Worm (Caenorhabditis elegans): ENCODE measurements around the gene hut-1.

The hut-1 gene

DNA sequence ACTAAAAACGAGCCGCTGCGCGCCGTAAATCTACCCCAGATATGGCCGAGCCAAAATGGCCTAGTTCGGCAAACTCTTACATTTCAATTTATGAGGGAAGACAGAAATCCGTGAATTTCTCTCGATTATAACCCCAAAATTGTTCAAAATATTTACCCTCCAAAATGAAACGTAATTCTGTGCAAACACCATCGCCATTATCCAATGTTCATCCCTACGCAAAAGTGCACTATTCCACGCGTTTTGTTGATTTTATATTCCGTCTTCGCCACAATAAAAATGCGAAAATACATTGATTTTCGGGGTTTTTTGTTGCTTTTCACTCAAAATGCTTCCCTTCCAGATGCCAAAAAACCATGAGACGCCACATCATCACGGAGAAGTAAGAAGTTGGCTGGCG is at the start of gene hut-1:
Gene hut-1 (plus strand): TSS at position 344 of the 400 bp plus-strand sequence.
- TF ChIP-seq lsy-2 (tag; optimal IDR thresholded peaks at IDR 0.05) (peak; percentile 64 to 80), C16A3.4 (tag; optimal IDR thresholded peaks at IDR 0.05) (peak; percentile 72), xbp-1 (tag; optimal IDR thresholded peaks at IDR 0.05) (peak; percentile 82), dpl-1 (GFP tag; optimal IDR thresholded peaks at IDR 0.05) (peak; percentile 79 to 89 (median 87)), lin-39 (tag; optimal IDR thresholded peaks at IDR 0.05) (no peak), snpc-4 (tag; optimal IDR thresholded peaks at IDR 0.05) (no peak), lin-35 (GFP tag; optimal IDR thresholded peaks at IDR 0.05) (peak; percentile 82 to 93), dsc-1 (tag; optimal IDR thresholded peaks at IDR 0.05) (peak; percentile 4), swsn-7 (tag; optimal IDR thresholded peaks at IDR 0.05) (peak; percentile 34), ztf-4 (tag; optimal IDR thresholded peaks at IDR 0.05) (no peak), blmp-1 (tag; optimal IDR thresholded peaks at IDR 0.05) (peak; percentile 35), tbx-2 (tag; optimal IDR thresholded peaks at IDR 0.05) (peak; percentile 29), efl-1 (optimal IDR thresholded peaks at IDR 0.05) (peak; percentile 60 to 85), efl-1 (GFP tag; optimal IDR thresholded peaks at IDR 0.05 in 1 of 2) (peak; percentile 88 to 98), ceh-82 (tag; optimal IDR thresholded peaks at IDR 0.05) (peak; percentile 1 to 60 (median 37)), snu-23 (GFP tag; optimal IDR thresholded peaks at IDR 0.05) (peak; percentile 72), nhr-20 (tag; optimal IDR thresholded peaks at IDR 0.05) (peak; percentile 41), F16B12.6 (tag; optimal IDR thresholded peaks at IDR 0.05) (peak; percentile 96), aly-2 (tag; optimal IDR thresholded peaks at IDR 0.05) (peak; percentile 14), nhr-71 (tag; optimal IDR thresholded peaks at IDR 0.05) (peak; percentile 64), elt-3 (tag; optimal IDR thresholded peaks at IDR 0.05) (peak in 1 of 6 experiments; percentile 59), pag-3 (tag; optimal IDR thresholded peaks at IDR 0.05; ENCODE audit: borderline replicate concordance, insufficient read depth) (no peak), lir-3 (tag; optimal IDR thresholded peaks at IDR 0.05; ENCODE audit: poor library complexity) (no peak), ama-1 (optimal IDR thresholded peaks at IDR 0.05) (peak; percentile 0), unc-130 (tag; optimal IDR thresholded peaks at IDR 0.05) (peak; percentile 74), rnt-1 (tag; optimal IDR thresholded peaks at IDR 0.05) (peak; percentile 54), fos-1 (tag; optimal IDR thresholded peaks at IDR 0.05) (no peak), mep-1 (tag; optimal IDR thresholded peaks at IDR 0.05) (peak; percentile 29), nhr-47 (tag; optimal IDR thresholded peaks at IDR 0.05) (peak; percentile 46), C34B4.2 (tag; optimal IDR thresholded peaks at IDR 0.05) (no peak), mdl-1 (tag; optimal IDR thresholded peaks at IDR 0.05) (peak in 1 of 2 experiments; percentile 34)

DNA sequence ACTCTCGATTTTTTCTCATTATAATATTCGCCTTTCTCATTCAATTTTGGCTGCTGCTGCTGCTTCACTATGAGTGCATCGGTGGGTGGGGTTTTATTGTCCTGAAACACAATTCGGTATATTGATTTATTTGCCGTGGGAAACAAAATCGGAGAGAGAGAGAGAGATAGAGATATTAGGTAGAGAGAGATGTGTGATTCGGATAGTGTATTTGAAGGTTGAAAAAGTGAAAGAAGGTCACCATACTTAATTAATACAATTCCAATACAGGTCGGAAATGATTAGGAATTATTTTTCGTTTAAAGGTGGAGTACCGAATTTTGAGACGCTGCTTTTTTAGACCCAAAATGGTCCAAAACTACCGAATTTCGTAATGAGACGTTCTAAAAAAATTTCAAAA is 49.2 kb upstream of the hut-1 start, which contains the start of gene tpst-1:
Gene tpst-1 (minus strand): TSS at position 101 of the 400 bp plus-strand sequence.
- no peak for TF ChIP-seq dpl-1 (GFP tag; optimal IDR thresholded peaks at IDR 0.05)
- TF ChIP-seq hlh-17 (GFP tag; optimal IDR thresholded peaks at IDR 0.05; ENCODE audit: borderline replicate concordance) = no peak
- no peak for TF ChIP-seq sup-37 (GFP tag; optimal IDR thresholded peaks at IDR 0.05)
- TF ChIP-seq ceh-63 (GFP tag; optimal IDR thresholded peaks at IDR 0.05) = no peak
- no peak for TF ChIP-seq efl-1 (optimal IDR thresholded peaks at IDR 0.05)
- peak in 1 of 2 experiments; percentile 22 for TF ChIP-seq efl-1 (GFP tag; optimal IDR thresholded peaks at IDR 0.05 in 1 of 2)
- TF ChIP-seq unc-86 (tag; optimal IDR thresholded peaks at IDR 0.05) = no peak
- no peak for TF ChIP-seq lin-15B (tag; optimal IDR thresholded peaks at IDR 0.05)
- TF ChIP-seq ama-1 (optimal IDR thresholded peaks at IDR 0.05) = no peak
- peak; percentile 65 for TF ChIP-seq blmp-1 (tag; optimal IDR thresholded peaks at IDR 0.05)
- no peak for TF ChIP-seq zag-1 (tag; optimal IDR thresholded peaks at IDR 0.05)
- no peak for TF ChIP-seq pag-3 (tag; optimal IDR thresholded peaks at IDR 0.05; ENCODE audit: borderline replicate concordance, insufficient read depth)
- TF ChIP-seq lin-13 (GFP tag; optimal IDR thresholded peaks at IDR 0.05) = no peak
- no peak for TF ChIP-seq tlp-1 (tag; optimal IDR thresholded peaks at IDR 0.05)
- no peak for TF ChIP-seq ceh-90 (tag; optimal IDR thresholded peaks at IDR 0.05)

DNA sequence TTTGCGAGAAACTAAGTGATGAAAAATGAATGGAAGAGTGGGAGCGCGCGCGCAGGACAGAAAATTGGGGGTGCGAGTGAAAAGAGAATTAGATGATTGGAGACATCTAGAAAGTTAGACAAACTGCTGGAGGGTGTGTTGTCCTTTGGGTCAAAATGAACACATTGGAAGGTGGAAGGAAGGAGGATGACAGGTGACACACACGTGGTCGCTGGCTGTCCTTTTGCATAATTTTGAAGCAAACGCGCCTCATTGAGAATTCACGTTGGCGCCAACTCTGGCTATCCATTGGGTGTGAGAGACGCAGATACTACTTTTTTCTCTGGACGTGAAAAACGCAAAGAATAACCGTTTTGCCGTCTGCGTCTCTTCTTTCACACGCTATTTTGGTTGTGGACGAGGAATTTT is 45.9 kb upstream of the hut-1 start:
- TF ChIP-seq fkh-8 (tag; optimal IDR thresholded peaks at IDR 0.05) (peak; percentile 81), irx-1 (tag; optimal IDR thresholded peaks at IDR 0.05) (peak; percentile 31), ceh-88 (GFP tag; IDR thresholded peaks at IDR 0.05) (peak; percentile 39; the same call in 1 of the 2 replicates), mdl-1 (tag; optimal IDR thresholded peaks at IDR 0.05) (peak in 1 of 2 experiments; percentile 41), swsn-7 (tag; optimal IDR thresholded peaks at IDR 0.05) (peak; percentile 12), nhr-19 (GFP tag; conservative IDR thresholded peaks at IDR 0.05) (peak; percentile 49), lsy-2 (tag; optimal IDR thresholded peaks at IDR 0.05) (peak in 1 of 2 experiments; percentile 41), efl-1 (optimal IDR thresholded peaks at IDR 0.05) (peak; percentile 33 to 77), efl-1 (GFP tag; optimal IDR thresholded peaks at IDR 0.05 in 1 of 2) (peak; percentile 44 to 83), unc-130 (tag; optimal IDR thresholded peaks at IDR 0.05) (peak; percentile 28), snu-23 (GFP tag; optimal IDR thresholded peaks at IDR 0.05) (peak; percentile 72), tbx-2 (tag; optimal IDR thresholded peaks at IDR 0.05) (peak; percentile 29), lin-14 (GFP tag; optimal IDR thresholded peaks at IDR 0.05) (peak; percentile 87), unc-98 (GFP tag; IDR thresholded peaks at IDR 0.05) (0 out of 2 replicates have a peak, but pooled peaks have one; percentile 27), blmp-1 (tag; optimal IDR thresholded peaks at IDR 0.05) (peak; percentile 69), egl-13 (tag; optimal IDR thresholded peaks at IDR 0.05) (peak; percentile 24), dpl-1 (GFP tag; optimal IDR thresholded peaks at IDR 0.05) (peak in 1 of 3 experiments; percentile 54), nhr-47 (tag; optimal IDR thresholded peaks at IDR 0.05) (peak; percentile 56), nhr-20 (tag; optimal IDR thresholded peaks at IDR 0.05) (peak; percentile 52), F16B12.6 (tag; optimal IDR thresholded peaks at IDR 0.05) (peak; percentile 1), nhr-85 (tag) (peak; percentile 86)
